Worm (Caenorhabditis elegans): ENCODE data around the gene T27F7.12.

The T27F7.12 gene

DNA sequence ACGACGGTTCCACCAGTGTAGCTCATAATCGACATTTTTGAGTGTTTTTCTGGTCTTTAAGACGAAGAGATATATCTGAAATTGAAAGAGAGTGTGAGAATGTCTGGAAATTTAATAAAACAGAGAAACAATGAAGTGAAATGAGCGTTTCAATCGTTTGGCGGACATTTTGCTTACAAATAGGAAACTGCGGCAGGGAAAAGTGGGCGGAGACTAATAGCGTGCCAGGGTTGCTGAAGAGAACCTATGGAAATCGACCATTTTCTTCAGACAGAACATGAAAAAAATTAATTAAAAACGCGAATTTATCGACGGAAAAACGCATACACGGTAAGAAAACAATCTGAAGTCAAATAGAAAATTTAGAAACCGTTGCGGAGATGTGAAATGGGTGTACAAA lies 34.5 kb upstream of the T27F7.12 start, which contains the start of gene pbs-3 (continued):
- TF ChIP-seq F13H6.1 (tag; optimal IDR thresholded peaks at IDR 0.05) = peak; percentile 13
- TF ChIP-seq lin-13 (GFP tag; optimal IDR thresholded peaks at IDR 0.05) = peak; percentile 76
- no peak for TF ChIP-seq nhr-12 (tag; optimal IDR thresholded peaks at IDR 0.05)
- peak; percentile 37 for TF ChIP-seq fos-1 (tag; optimal IDR thresholded peaks at IDR 0.05)
- no peak for TF ChIP-seq nhr-77 (tag; optimal IDR thresholded peaks at IDR 0.05)
- no peak for TF ChIP-seq nhr-6 (tag; optimal IDR thresholded peaks at IDR 0.05)

ce11 chrII:4959719-4960118 lies 30.2 kb upstream of the T27F7.12 start, which contains the start of gene ulp-2:
TSS of gene ulp-2 (minus strand) at chrII:4959876.
- TF ChIP-seq unc-39 (tag; optimal IDR thresholded peaks at IDR 0.05) (no peak), nhr-129 (tag; optimal IDR thresholded peaks at IDR 0.05) (peak; percentile 58), alr-1 (tag; optimal IDR thresholded peaks at IDR 0.05) (no peak), ZK546.5 (tag; optimal IDR thresholded peaks at IDR 0.05) (no peak), ztf-1 (GFP tag; conservative IDR thresholded peaks at IDR 0.05) (no peak), ztf-4 (tag; optimal IDR thresholded peaks at IDR 0.05) (no peak), lin-11 (tag; optimal IDR thresholded peaks at IDR 0.05) (no peak), elt-1 (tag; optimal IDR thresholded peaks at IDR 0.05) (no peak), ceh-16 (tag; optimal IDR thresholded peaks at IDR 0.05) (no peak), lsy-2 (tag; optimal IDR thresholded peaks at IDR 0.05) (peak in 1 of 2 experiments; percentile 26), unc-55 (GFP tag; optimal IDR thresholded peaks at IDR 0.05) (peak; percentile 39), C34F6.9 (tag; optimal IDR thresholded peaks at IDR 0.05) (peak; percentile 46)

DNA sequence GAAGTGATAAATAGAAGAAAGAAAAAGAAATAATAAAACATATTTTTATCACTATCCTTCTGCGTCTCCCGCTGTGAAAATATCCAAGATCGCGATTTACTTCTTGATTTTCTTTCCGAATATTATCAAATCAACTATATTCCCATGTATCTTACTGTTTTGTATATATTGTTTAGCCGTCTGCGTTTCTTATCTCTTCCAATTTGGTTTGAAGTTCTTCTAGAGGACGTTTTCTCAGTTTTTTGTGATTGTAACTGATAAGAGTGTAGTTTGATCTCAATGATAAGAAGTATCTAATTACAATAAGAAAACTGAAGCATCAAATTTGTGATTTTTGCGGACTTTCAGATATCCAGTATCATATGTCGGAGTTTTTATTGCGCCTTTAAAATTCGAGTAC lies 29.2 kb upstream of the T27F7.12 start:
- TF ChIP-seq sma-3 (GFP tag; optimal IDR thresholded peaks at IDR 0.05) = peak; percentile 19
- TF ChIP-seq nhr-6 (tag; optimal IDR thresholded peaks at IDR 0.05) = no peak
- TF ChIP-seq dmd-4 (tag; optimal IDR thresholded peaks at IDR 0.05) = no peak
- TF ChIP-seq peb-1 (tag; optimal IDR thresholded peaks at IDR 0.05) = no peak
- no peak for TF ChIP-seq lin-13 (GFP tag; optimal IDR thresholded peaks at IDR 0.05)
- TF ChIP-seq lin-39 (tag; optimal IDR thresholded peaks at IDR 0.05) = no peak
- TF ChIP-seq egl-27 (tag; optimal IDR thresholded peaks at IDR 0.05) = no peak
- no peak for TF ChIP-seq nhr-25 (tag; optimal IDR thresholded peaks at IDR 0.05)
- no peak for TF ChIP-seq mbf-1 (tag; optimal IDR thresholded peaks at IDR 0.05)
- peak; percentile 42 for TF ChIP-seq fos-1 (tag; optimal IDR thresholded peaks at IDR 0.05)
- TF ChIP-seq sma-9 (GFP tag; optimal IDR thresholded peaks at IDR 0.05) = peak; percentile 16
- TF ChIP-seq sma-9 (tag; optimal IDR thresholded peaks at IDR 0.05) = no peak
- TF ChIP-seq nhr-12 (tag; optimal IDR thresholded peaks at IDR 0.05) = no peak
- TF ChIP-seq nhr-237 (tag; optimal IDR thresholded peaks at IDR 0.05) = no peak
- no peak for TF ChIP-seq elt-1 (tag; optimal IDR thresholded peaks at IDR 0.05)
- no peak for TF ChIP-seq C34F6.9 (tag; optimal IDR thresholded peaks at IDR 0.05)
- no peak for TF ChIP-seq unc-39 (tag; optimal IDR thresholded peaks at IDR 0.05)
- TF ChIP-seq F13H6.1 (tag; optimal IDR thresholded peaks at IDR 0.05) = no peak

DNA sequence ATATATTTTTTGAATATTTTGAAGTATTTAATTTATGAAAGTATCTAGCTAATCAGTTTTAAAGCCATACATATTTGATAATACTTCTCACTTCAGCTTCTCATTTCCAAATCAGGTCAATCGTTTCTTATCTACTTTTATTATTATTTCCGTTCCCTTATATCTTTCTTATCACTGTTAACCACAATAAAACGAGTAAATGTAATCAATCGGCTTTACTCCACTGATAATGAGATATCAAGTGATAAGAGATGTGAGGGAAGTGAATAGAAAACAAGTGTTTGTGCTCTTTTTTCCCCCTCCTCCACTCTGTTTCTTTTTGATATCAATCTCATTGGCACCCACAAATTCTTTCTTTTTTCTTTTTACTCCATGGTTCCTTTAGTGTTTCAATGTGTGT lies 23.3 kb upstream of the T27F7.12 start:
- no peak for TF ChIP-seq R02D3.7 (tag; optimal IDR thresholded peaks at IDR 0.05)
- no peak for TF ChIP-seq lin-39 (tag; optimal IDR thresholded peaks at IDR 0.05)
- TF ChIP-seq sma-9 (GFP tag; optimal IDR thresholded peaks at IDR 0.05) = no peak
- no peak for TF ChIP-seq sma-9 (tag; optimal IDR thresholded peaks at IDR 0.05)
- no peak for TF ChIP-seq skn-1 (tag; optimal IDR thresholded peaks at IDR 0.05)
- TF ChIP-seq unc-39 (tag; optimal IDR thresholded peaks at IDR 0.05) = no peak
- no peak for TF ChIP-seq mab-5 (tag; optimal IDR thresholded peaks at IDR 0.05)
- no peak for TF ChIP-seq mdl-1 (tag; optimal IDR thresholded peaks at IDR 0.05)
- no peak for TF ChIP-seq nhr-25 (tag; optimal IDR thresholded peaks at IDR 0.05)
- no peak for TF ChIP-seq nhr-21 (tag; optimal IDR thresholded peaks at IDR 0.05)
- no peak for TF ChIP-seq blmp-1 (tag; optimal IDR thresholded peaks at IDR 0.05; ENCODE audit: insufficient read depth)
- no peak for TF ChIP-seq zag-1 (tag; optimal IDR thresholded peaks at IDR 0.05)
- TF ChIP-seq aly-2 (tag; optimal IDR thresholded peaks at IDR 0.05) = no peak
- TF ChIP-seq C34F6.9 (tag; optimal IDR thresholded peaks at IDR 0.05) = no peak

ce11 chrII:4967636-4968035 lies 22.3 kb upstream of the T27F7.12 start:
- TF ChIP-seq skn-1 (tag; optimal IDR thresholded peaks at IDR 0.05) = no peak
- TF ChIP-seq fos-1 (tag; optimal IDR thresholded peaks at IDR 0.05) = peak; percentile 26

All from whole organism, L2 larva.